Fruit fly (Drosophila melanogaster) whole organism: ENCODE results near the gene gish.

Experiments used
- CG8478 ChIP-seq: fragments of >200 bp; optimal IDR thresholded peaks from 2 replicates; lab custom pipeline; 2018; ENCODE audit warnings: inconsistent platforms
- Dll ChIP-seq: fragments of >200 bp; optimal IDR thresholded peaks from 2 replicates; lab custom pipeline; 2017
- EcR ChIP-seq, 2 experiments: fragments of >200 bp; optimal IDR thresholded peaks; 2 replicates each; lab custom pipeline; 2017; ENCODE audit warnings: missing biosample characterization in 2 of 2, missing genetic modification characterization in 2 of 2, missing genetic modification reagents in 2 of 2
- pan ChIP-seq: fragments of >200 bp; optimal IDR thresholded peaks from 2 replicates; lab custom pipeline; 2017
- psq ChIP-seq: fragments of >200 bp; optimal IDR thresholded peaks from 2 replicates; lab custom pipeline; 2017
- usp ChIP-seq: fragments of >200 bp; optimal IDR thresholded peaks from 2 replicates; lab custom pipeline; 2017; ENCODE audit warnings: missing biosample characterization, missing genetic modification characterization, mixed read lengths

The gish gene

dm6 chr3R:16252898-16253412 lies 19.3 kb upstream of the gish start:
- TF ChIP-seq EcR (GFP tag; optimal IDR thresholded peaks at IDR 0.05; lab: Kevin White, UChicago) (no peak), usp (no peak), Dll (lab: Kevin White, UChicago) (no peak), pan (lab: Kevin White, UChicago) (no peak), CG8478 (lab: Kevin White, UChicago) (no peak), psq (lab: Kevin White, UChicago) (no peak)

- TF ChIP-seq CG8478 (lab: Kevin White, UChicago) (no peak), Dll (lab: Kevin White, UChicago) (no peak), usp (no peak), psq (lab: Kevin White, UChicago) (no peak), pan (lab: Kevin White, UChicago) (no peak), EcR (GFP tag; optimal IDR thresholded peaks at IDR 0.05; lab: Kevin White, UChicago) (no peak)
These were observed 18.8 kb upstream of the gish start for dm6 chr3R:16253427-16253883.

- TF ChIP-seq pan (lab: Kevin White, UChicago) = no peak
- TF ChIP-seq Dll (lab: Kevin White, UChicago) = no peak
- no peak for TF ChIP-seq CG8478 (lab: Kevin White, UChicago)
- TF ChIP-seq usp = no peak
- no peak for TF ChIP-seq psq (lab: Kevin White, UChicago)
- TF ChIP-seq EcR (GFP tag; optimal IDR thresholded peaks at IDR 0.05; lab: Kevin White, UChicago) = no peak
These were observed 18.3 kb upstream of the gish start for dm6 chr3R:16253974-16254408.

dm6 chr3R:16254616-16255601 lies 17.3 kb upstream of the gish start:
- no peak for TF ChIP-seq Dll (lab: Kevin White, UChicago)
- no peak for TF ChIP-seq pan (lab: Kevin White, UChicago)
- no peak for TF ChIP-seq psq (lab: Kevin White, UChicago)
- TF ChIP-seq CG8478 (lab: Kevin White, UChicago) = no peak
- no peak for TF ChIP-seq EcR (GFP tag; optimal IDR thresholded peaks at IDR 0.05; lab: Kevin White, UChicago)
- no peak for TF ChIP-seq usp

- TF ChIP-seq psq (lab: Kevin White, UChicago) = no peak
- no peak for TF ChIP-seq EcR (GFP tag; optimal IDR thresholded peaks at IDR 0.05; lab: Kevin White, UChicago)
- no peak for TF ChIP-seq Dll (lab: Kevin White, UChicago)
- TF ChIP-seq usp = no peak
- TF ChIP-seq pan (lab: Kevin White, UChicago) = no peak
- no peak for TF ChIP-seq CG8478 (lab: Kevin White, UChicago)
These were observed 16.1 kb upstream of the gish start for dm6 chr3R:16256135-16256534.

- no peak for TF ChIP-seq pan (lab: Kevin White, UChicago)
- no peak for TF ChIP-seq EcR (GFP tag; optimal IDR thresholded peaks at IDR 0.05; lab: Kevin White, UChicago)
- TF ChIP-seq Dll (lab: Kevin White, UChicago) = no peak
- TF ChIP-seq psq (lab: Kevin White, UChicago) = no peak
- no peak for TF ChIP-seq CG8478 (lab: Kevin White, UChicago)
- no peak for TF ChIP-seq usp
These were observed 14.9 kb upstream of the gish start for dm6 chr3R:16257346-16257745.

- no peak for TF ChIP-seq pan (lab: Kevin White, UChicago)
- TF ChIP-seq EcR (GFP tag; optimal IDR thresholded peaks at IDR 0.05; lab: Kevin White, UChicago) = no peak
- TF ChIP-seq Dll (lab: Kevin White, UChicago) = no peak
- no peak for TF ChIP-seq psq (lab: Kevin White, UChicago)
- no peak for TF ChIP-seq usp
- TF ChIP-seq CG8478 (lab: Kevin White, UChicago) = no peak
These were observed 11.7 kb upstream of the gish start for dm6 chr3R:16260385-16261169.

dm6 chr3R:16263522-16264305 lies 8.5 kb upstream of the gish start, which contains the start of the genes bor and asun:
Gene bor (minus strand): TSS chr3R:16264115.
Gene asun (plus strand): TSS chr3R:16264271.
- TF ChIP-seq usp = no peak
- TF ChIP-seq CG8478 (lab: Kevin White, UChicago) = no peak
- TF ChIP-seq psq (lab: Kevin White, UChicago) = no peak
- TF ChIP-seq EcR (GFP tag; optimal IDR thresholded peaks at IDR 0.05; lab: Kevin White, UChicago) = no peak
- TF ChIP-seq Dll (lab: Kevin White, UChicago) = no peak
- no peak for TF ChIP-seq pan (lab: Kevin White, UChicago)

dm6 chr3R:16266712-16267111 lies 5.5 kb upstream of the gish start, which contains the start of gene Mst89B:
Gene Mst89B (plus strand): TSS chr3R:16267012.
- TF ChIP-seq CG8478 (lab: Kevin White, UChicago) (no peak), Dll (lab: Kevin White, UChicago) (no peak), usp (no peak), EcR (GFP tag; optimal IDR thresholded peaks at IDR 0.05; lab: Kevin White, UChicago) (no peak), pan (lab: Kevin White, UChicago) (no peak), psq (lab: Kevin White, UChicago) (no peak)
